Worm (Caenorhabditis elegans) whole organism, young adult: ENCODE results near the gene lido-14.
A peak's percentile ranks its signal among the peaks of the same experiment; 100 is the strongest.

Experiments
- B0035.1 ChIP-seq: sonication (generic microtip); optimal IDR thresholded peaks from 2 replicates; lab custom pipeline; 2016; ENCODE audit warnings: missing genetic modification characterization, mild to moderate bottlenecking, missing compliant biosample characterization, missing genotype, missing genetic modification reagents
- B0336.3 ChIP-seq: fragments of 200-800 bp; sonication (Bioruptor generic); IDR thresholded peaks from 2 replicates; pipeline ENCODE4 v1.3.6; 2022; ENCODE audit warnings: missing genetic modification characterization, missing compliant biosample characterization
- D2030.7 ChIP-seq: fragments of 200-800 bp; sonication (Bioruptor generic); IDR thresholded peaks from 2 replicates; pipeline ENCODE4 v1.3.6; 2022; ENCODE audit warnings: missing genetic modification reagents, missing genetic modification characterization, missing compliant biosample characterization
- F10E7.11 ChIP-seq: sonication (generic microtip); optimal IDR thresholded peaks from 2 replicates; lab custom pipeline; 2017; ENCODE audit warnings: mild to moderate bottlenecking, missing genetic modification characterization, moderate library complexity, missing compliant biosample characterization
- F33H1.4 ChIP-seq: fragments of 200-800 bp; sonication (Bioruptor generic); IDR thresholded peaks from 2 replicates; pipeline ENCODE4 v1.3.6; 2022; ENCODE audit warnings: missing genetic modification reagents, missing genetic modification characterization, missing compliant biosample characterization
- F49E8.2 ChIP-seq: sonication (generic microtip); optimal IDR thresholded peaks from 3 replicates; lab custom pipeline; 2017; ENCODE audit warnings: missing genetic modification characterization, mild to moderate bottlenecking, missing compliant biosample characterization, antibody characterized with exemption, moderate library complexity; ENCODE audit not compliant: insufficient read depth
- F57C9.4 ChIP-seq: sonication (generic microtip); optimal IDR thresholded peaks from 2 replicates; lab custom pipeline; 2017; ENCODE audit warnings: mild to moderate bottlenecking, missing genetic modification characterization, missing compliant biosample characterization
- atf-7 ChIP-seq: sonication (generic microtip); optimal IDR thresholded peaks from 2 replicates; lab custom pipeline; 2017; ENCODE audit warnings: mild to moderate bottlenecking, missing genetic modification characterization, missing compliant biosample characterization
- athp-1 ChIP-seq: sonication (generic microtip); optimal IDR thresholded peaks from 2 replicates; lab custom pipeline; 2017; ENCODE audit warnings: mild to moderate bottlenecking, missing genetic modification characterization, missing compliant biosample characterization
- attf-3 ChIP-seq: fragments of 200-800 bp; sonication (Bioruptor generic); conservative IDR thresholded peaks from 2 replicates; pipeline ENCODE4 v1.3.6; 2022; ENCODE audit warnings: missing genetic modification reagents, missing genetic modification characterization, missing compliant biosample characterization
- attf-6 ChIP-seq: fragments of 200-800 bp; sonication (Bioruptor generic); IDR thresholded peaks from 2 replicates; pipeline ENCODE4 v1.3.6; 2022; ENCODE audit warnings: missing genetic modification reagents, missing genetic modification characterization, missing compliant biosample characterization
- bed-2 ChIP-seq: fragments of 200-800 bp; sonication (Bioruptor generic); IDR thresholded peaks from 2 replicates; pipeline ENCODE4 v1.3.6; 2022; ENCODE audit warnings: missing genetic modification reagents, missing genetic modification characterization, missing compliant biosample characterization
- cebp-1 ChIP-seq, 2 experiments: fragments of 200-800 bp in 1 of 2; sonication (Bioruptor generic) in 1 of 2; sonication (generic microtip) in 1 of 2; IDR thresholded peaks in 1 of 2; optimal IDR thresholded peaks in 1 of 2; 2 replicates each; pipeline versions ENCODE4 v1.3.6 to Lab custom; 2017 to 2022; ENCODE audit warnings: missing compliant biosample characterization in 2 of 2, missing genetic modification characterization in 2 of 2, mild to moderate bottlenecking in 1 of 2, missing genetic modification reagents in 1 of 2, moderate library complexity in 1 of 2
- cebp-2 ChIP-seq: fragments of 200-800 bp; sonication (Bioruptor generic); IDR thresholded peaks from 2 replicates; pipeline ENCODE4 v1.3.6; 2022; ENCODE audit warnings: missing genetic modification characterization, missing compliant biosample characterization
- ceh-91 ChIP-seq: fragments of 200-800 bp; sonication (Bioruptor generic); IDR thresholded peaks from 2 replicates; pipeline ENCODE4 v1.3.6; 2022; ENCODE audit warnings: missing genetic modification reagents, missing genetic modification characterization, missing compliant biosample characterization
- dox-1 ChIP-seq: fragments of 200-800 bp; sonication (Bioruptor generic); IDR thresholded peaks from 2 replicates; pipeline ENCODE4 v1.3.6; 2022; ENCODE audit warnings: missing genetic modification reagents, missing genetic modification characterization, missing compliant biosample characterization
- ets-4 ChIP-seq: fragments of 200-800 bp; sonication (Bioruptor generic); optimal IDR thresholded peaks from 2 replicates; lab custom pipeline; 2018; ENCODE audit warnings: mild to moderate bottlenecking, missing genetic modification characterization, missing compliant biosample characterization
- him-1 ChIP-seq: sonication (generic microtip); optimal IDR thresholded peaks from 2 replicates; lab custom pipeline; 2016; ENCODE audit warnings: missing genotype, missing genetic modification reagents, missing genetic modification characterization, missing compliant biosample characterization
- hlh-12 ChIP-seq: sonication (generic microtip); optimal IDR thresholded peaks from 2 replicates; lab custom pipeline; 2016; ENCODE audit warnings: missing genetic modification characterization, missing compliant biosample characterization
- hsf-1 ChIP-seq: fragments of 200-800 bp; sonication (Bioruptor generic); IDR thresholded peaks from 2 replicates; pipeline ENCODE4 v1.3.6; 2022; ENCODE audit warnings: missing genetic modification reagents, missing genetic modification characterization, missing compliant biosample characterization
- lin-35 ChIP-seq, 3 experiments: fragments of 150-350 bp in 2 of 3; sonication (generic microtip) in 1 of 3; optimal IDR thresholded peaks; 2 replicates each; lab custom pipeline; 2014 to 2018; ENCODE audit warnings: missing biosample characterization in 3 of 3, missing genetic modification characterization in 3 of 3, missing genetic modification reagents in 3 of 3
- lin-40 ChIP-seq: sonication (generic microtip); optimal IDR thresholded peaks from 2 replicates; lab custom pipeline; 2016; ENCODE audit warnings: missing genetic modification characterization, mild to moderate bottlenecking, missing compliant biosample characterization, missing genotype, missing genetic modification reagents
- lsl-1 ChIP-seq: fragments of 200-800 bp; sonication (Bioruptor generic); optimal IDR thresholded peaks from 2 replicates; lab custom pipeline; 2018; ENCODE audit warnings: mild to moderate bottlenecking, missing genetic modification characterization, moderate library complexity, missing compliant biosample characterization
- madf-10 ChIP-seq: sonication (generic microtip); optimal IDR thresholded peaks from 2 replicates; lab custom pipeline; 2016; ENCODE audit warnings: mild to moderate bottlenecking, missing genetic modification characterization, missing compliant biosample characterization
- madf-6 ChIP-seq: fragments of 200-800 bp; sonication (Bioruptor generic); IDR thresholded peaks from 2 replicates; pipeline ENCODE4 v1.3.6; 2022; ENCODE audit warnings: missing genetic modification reagents, missing genetic modification characterization, missing compliant biosample characterization
- madf-8 ChIP-seq: fragments of 200-800 bp; sonication (Bioruptor generic); conservative IDR thresholded peaks from 2 replicates; pipeline ENCODE4 v1.3.6; 2022; ENCODE audit warnings: missing genetic modification reagents, missing genetic modification characterization, missing compliant biosample characterization
- mel-28 ChIP-seq: sonication (generic microtip); optimal IDR thresholded peaks from 2 replicates; lab custom pipeline; 2016; ENCODE audit warnings: borderline replicate concordance, mild to moderate bottlenecking, missing genetic modification characterization, missing compliant biosample characterization
- mes-4 ChIP-seq: sonication (generic microtip); optimal IDR thresholded peaks from 2 replicates; lab custom pipeline; 2016; ENCODE audit warnings: missing genotype, missing genetic modification characterization, missing compliant biosample characterization
- nfya-2 ChIP-seq: fragments of 200-800 bp; sonication (Bioruptor generic); IDR thresholded peaks from 2 replicates; pipeline ENCODE4 v1.3.6; 2022; ENCODE audit warnings: missing genetic modification reagents, missing genetic modification characterization, missing compliant biosample characterization
- nfyb-1 ChIP-seq: fragments of 200-800 bp; sonication (Bioruptor generic); IDR thresholded peaks from 2 replicates; pipeline ENCODE4 v1.3.6; 2022; ENCODE audit warnings: missing genetic modification reagents, missing genetic modification characterization, missing compliant biosample characterization
- nhr-179 ChIP-seq: sonication (generic microtip); optimal IDR thresholded peaks from 2 replicates; lab custom pipeline; 2016; ENCODE audit warnings: mild to moderate bottlenecking, missing genetic modification characterization, missing compliant biosample characterization
- nhr-27 ChIP-seq: fragments of 200-800 bp; sonication (Bioruptor generic); optimal IDR thresholded peaks from 2 replicates; lab custom pipeline; 2018; ENCODE audit warnings: mild to moderate bottlenecking, missing genetic modification characterization, moderate library complexity, missing compliant biosample characterization
- pbrm-1 ChIP-seq: fragments of 200-800 bp; sonication (Bioruptor generic); IDR thresholded peaks from 2 replicates; pipeline ENCODE4 v1.3.6; 2022; ENCODE audit warnings: missing genetic modification reagents, missing genetic modification characterization, missing compliant biosample characterization
- snpc-1.1 ChIP-seq: sonication (generic microtip); optimal IDR thresholded peaks from 2 replicates; lab custom pipeline; 2017; ENCODE audit warnings: missing genetic modification characterization, mild to moderate bottlenecking, missing compliant biosample characterization, antibody characterized with exemption, moderate library complexity, missing genotype, missing genetic modification reagents; ENCODE audit not compliant: insufficient read depth
- zim-3 ChIP-seq: sonication (generic microtip); optimal IDR thresholded peaks from 2 replicates; lab custom pipeline; 2017; ENCODE audit warnings: mild to moderate bottlenecking, missing genetic modification characterization, moderate library complexity, missing compliant biosample characterization
- ztf-26 ChIP-seq: sonication (generic microtip); optimal IDR thresholded peaks from 2 replicates; lab custom pipeline; 2017; ENCODE audit warnings: missing genetic modification characterization, missing compliant biosample characterization

lido-14 gene

ce11 chrII:3349820-3350291, 9.1 kb upstream of the lido-14 start, which contains the start of gene F14D2.8:
Gene F14D2.8, minus strand, starts transcription at chrII:3349870.
- no peak for TF ChIP-seq B0336.3
- TF ChIP-seq D2030.7 (GFP tag; lab: Robert Waterston, UW): peak; percentile 25; the same call in 1 of the 2 replicates
- TF ChIP-seq lin-40 (tag; lab: Kevin White, UChicago): no peak
- no peak for TF ChIP-seq cebp-1 (GFP tag; IDR thresholded peaks at IDR 0.05; lab: Robert Waterston, UW)
- TF ChIP-seq cebp-1 (tag; optimal IDR thresholded peaks at IDR 0.05; lab: Kevin White, UChicago): no peak
- TF ChIP-seq nfya-2 (GFP tag; lab: Robert Waterston, UW): no peak
- TF ChIP-seq snpc-1.1: no peak
- no peak for TF ChIP-seq dox-1 (GFP tag; lab: Robert Waterston, UW)
- no peak for TF ChIP-seq attf-3
- TF ChIP-seq mes-4 (tag; lab: Kevin White, UChicago): no peak
- TF ChIP-seq ets-4 (GFP tag; lab: Kevin White, UChicago): no peak
- TF ChIP-seq madf-10 (tag; lab: Kevin White, UChicago): no peak
- no peak for TF ChIP-seq atf-7
- no peak for TF ChIP-seq zim-3 (tag; lab: Kevin White, UChicago)
- no peak for TF ChIP-seq lin-35 (GFP tag; optimal IDR thresholded peaks at IDR 0.05; lab: Kevin White, UChicago)
- TF ChIP-seq ztf-26: no peak
- TF ChIP-seq nfyb-1 (GFP tag; lab: Robert Waterston, UW): no peak
- no peak for TF ChIP-seq nhr-27 (tag; lab: Kevin White, UChicago)
- TF ChIP-seq F10E7.11: no peak
- no peak for TF ChIP-seq athp-1 (tag; lab: Kevin White, UChicago)
- TF ChIP-seq mel-28 (tag; lab: Kevin White, UChicago): no peak
- TF ChIP-seq him-1 (tag; lab: Kevin White, UChicago): no peak
- no peak for TF ChIP-seq ceh-91
- TF ChIP-seq hlh-12 (tag; lab: Kevin White, UChicago): no peak
- no peak for TF ChIP-seq F49E8.2
- no peak for TF ChIP-seq hsf-1 (GFP tag; lab: Robert Waterston, UW)
- peak; percentile 86 for TF ChIP-seq lsl-1
- no peak for TF ChIP-seq B0035.1 (tag; lab: Kevin White, UChicago)
- 0 out of 2 replicates have a peak, but pooled peaks have one; percentile 6 for TF ChIP-seq madf-8 (GFP tag; lab: Robert Waterston, UW)
- TF ChIP-seq madf-6 (GFP tag; lab: Robert Waterston, UW): peak; percentile 68
- TF ChIP-seq attf-6: no peak
- no peak for TF ChIP-seq bed-2 (GFP tag; lab: Robert Waterston, UW)

ce11 chrII:3365569-3365968, 6.6 kb downstream of the lido-14 start:
- peak; percentile 69 for TF ChIP-seq dox-1 (GFP tag; lab: Robert Waterston, UW)
- 0 out of 2 replicates have a peak, but pooled peaks have one; percentile 42 for TF ChIP-seq cebp-2
- TF ChIP-seq hsf-1 (GFP tag; lab: Robert Waterston, UW): peak; percentile 96
- TF ChIP-seq pbrm-1 (GFP tag; lab: Robert Waterston, UW): 0 out of 2 replicates have a peak, but pooled peaks have one; percentile 44
- 0 out of 2 replicates have a peak, but pooled peaks have one; percentile 20 for TF ChIP-seq madf-6 (GFP tag; lab: Robert Waterston, UW)
- peak; percentile 45 for TF ChIP-seq F33H1.4 (GFP tag; lab: Robert Waterston, UW)

- TF ChIP-seq F57C9.4 (tag; lab: Kevin White, UChicago): no peak
- no peak for TF ChIP-seq nhr-179 (tag; lab: Kevin White, UChicago)
Measured at ce11 chrII:3367100-3367499, 8.2 kb downstream of the lido-14 start, which contains the start of gene Y49F6C.6. Gene Y49F6C.6, minus strand, starts transcription at chrII:3367200.
